Worm (Caenorhabditis elegans): Measurements from ENCODE around the gene cdkr-3.

DNA sequence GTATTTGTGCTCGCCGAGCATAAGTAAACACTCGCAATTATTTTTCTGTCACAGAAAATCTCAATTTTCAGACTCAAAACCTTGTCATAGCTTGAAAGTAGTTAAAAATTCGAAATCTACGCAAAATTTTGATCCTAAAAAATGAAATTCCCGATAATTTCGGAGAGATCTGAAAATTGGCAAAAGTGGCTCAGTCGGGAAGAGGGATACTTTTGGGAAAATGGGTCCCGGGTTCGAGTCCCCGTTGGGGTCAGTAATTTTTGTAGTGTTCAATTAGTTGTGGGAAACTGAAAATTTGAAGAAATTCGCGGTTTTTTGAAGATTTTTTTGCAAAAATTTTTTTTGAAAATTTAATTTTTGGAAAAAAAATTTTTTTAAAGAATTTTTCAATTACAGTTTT lies 7.0 kb downstream of the cdkr-3 start:
- TF ChIP-seq snpc-3.4 (tag; optimal IDR thresholded peaks at IDR 0.05) (no peak), attf-6 (GFP tag; IDR thresholded peaks at IDR 0.05) (no peak), pha-4 (tag; optimal IDR thresholded peaks at IDR 0.05) (no peak), madf-10 (tag; optimal IDR thresholded peaks at IDR 0.05) (no peak)

Measured in whole organism, young adult.